Worm (Caenorhabditis elegans) whole organism, early embryonic: Measurements from ENCODE around the gene vit-6.

Experiments used
- F13C5.2 ChIP-seq: sonication (generic microtip); optimal IDR thresholded peaks from 2 replicates; lab custom pipeline; 2017; ENCODE audit warnings: mild to moderate bottlenecking, missing genetic modification characterization, inconsistent platforms, missing compliant biosample characterization
- aly-1 ChIP-seq: sonication (generic microtip); optimal IDR thresholded peaks from 2 replicates; lab custom pipeline; 2016; ENCODE audit warnings: missing genetic modification characterization, missing compliant biosample characterization
- ama-1 ChIP-seq: fragments of 150-350 bp; optimal IDR thresholded peaks from 2 replicates; lab custom pipeline; 2014

DNA sequence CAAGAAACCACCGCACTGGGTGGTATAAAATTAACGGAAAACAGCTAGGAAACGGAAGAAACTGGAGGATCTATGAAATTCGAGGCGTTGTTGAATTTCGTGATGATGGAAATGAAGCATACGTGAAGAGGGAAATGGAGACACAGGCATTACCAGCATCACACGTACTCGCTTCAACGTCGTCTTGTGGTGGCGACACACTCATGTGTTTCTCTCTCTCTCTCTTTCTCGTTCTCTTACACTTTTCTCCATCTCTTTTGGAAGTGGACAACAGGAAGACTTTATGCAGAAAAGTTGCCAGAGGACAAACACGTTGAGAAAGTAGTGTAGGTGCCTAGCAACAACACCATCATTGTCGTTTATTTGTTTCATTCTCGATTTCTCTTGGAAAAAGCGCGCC lies 28.5 kb upstream of the vit-6 start:
- no peak for TF ChIP-seq ama-1
- no peak for TF ChIP-seq aly-1 (tag; lab: Kevin White, UChicago)
- TF ChIP-seq F13C5.2 (tag; lab: Kevin White, UChicago), result no peak
